Fruit fly (Drosophila melanogaster): Measurements from ENCODE around the gene CG10651.
A peak's percentile ranks its signal among the peaks of the same experiment; 100 is the strongest.

The CG10651 gene

dm6 chr2L:20134823-20135222 lies at the start of gene CG10651:
Gene CG10651, minus strand, starts transcription at chr2L:20134923.
- TF ChIP-seq CG13204 (GFP tag; optimal IDR thresholded peaks at IDR 0.05) (no peak), CG10348 (GFP tag; IDR thresholded peaks at IDR 0.05) (no peak), CG14655 (GFP tag; optimal IDR thresholded peaks at IDR 0.05) (no peak), Pif1B (GFP tag; optimal IDR thresholded peaks at IDR 0.05) (no peak), EcR (GFP tag; optimal IDR thresholded peaks at IDR 0.05) (no peak), Pif1A (GFP tag; optimal IDR thresholded peaks at IDR 0.05) (no peak), CG17806 (tag; optimal IDR thresholded peaks at IDR 0.05) (no peak)

DNA sequence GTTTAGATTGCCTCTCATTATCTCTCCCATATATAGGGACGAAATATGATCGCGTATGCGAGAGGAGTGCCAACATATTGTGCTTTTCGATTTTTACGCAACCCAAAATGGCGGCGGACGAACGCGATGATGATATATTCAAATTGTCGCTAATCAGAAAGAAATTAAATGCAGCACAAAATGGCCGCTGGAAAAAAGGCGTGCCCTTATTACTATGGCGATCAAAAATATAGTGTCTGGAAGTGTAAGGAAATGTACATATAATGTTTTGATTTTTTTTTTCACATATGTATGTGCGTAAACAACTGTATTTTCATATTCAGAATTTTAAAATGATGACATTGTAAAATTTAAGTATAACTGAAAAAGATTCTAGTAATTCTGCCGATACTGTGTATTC lies 40.3 kb upstream of the CG10651 start:
- TF ChIP-seq CG17806 (tag; optimal IDR thresholded peaks at IDR 0.05), result peak; percentile 50
- TF ChIP-seq CG8301 (tag; optimal IDR thresholded peaks at IDR 0.05), result peak; percentile 16
- TF ChIP-seq CG9948 (tag; optimal IDR thresholded peaks at IDR 0.05), result peak; percentile 22
- peak; percentile 51 for TF ChIP-seq D1 (tag; optimal IDR thresholded peaks at IDR 0.05)
- peak; percentile 35 for TF ChIP-seq CG14655 (GFP tag; optimal IDR thresholded peaks at IDR 0.05)
- peak; percentile 56 for TF ChIP-seq CG8159 (tag; optimal IDR thresholded peaks at IDR 0.05)
- peak; percentile 28 for TF ChIP-seq Pif1A (GFP tag; optimal IDR thresholded peaks at IDR 0.05)

- TF ChIP-seq CG8159 (tag; optimal IDR thresholded peaks at IDR 0.05), result no peak
- no peak for TF ChIP-seq gl (tag; optimal IDR thresholded peaks at IDR 0.05)
- no peak for TF ChIP-seq Pif1A (GFP tag; optimal IDR thresholded peaks at IDR 0.05)
- no peak for TF ChIP-seq CG32121 (GFP tag; IDR thresholded peaks at IDR 0.05)
- peak; percentile 45; the same call in 2 of the 3 replicates for TF ChIP-seq CG4496 (GFP tag; IDR thresholded peaks at IDR 0.05)
- peak; percentile 15; the same call in 1 of the 2 replicates for TF ChIP-seq Ets98B (GFP tag; IDR thresholded peaks at IDR 0.05)
- TF ChIP-seq CG10348 (GFP tag; IDR thresholded peaks at IDR 0.05), result no peak
These were observed 13.6 kb upstream of the CG10651 start for dm6 chr2L:20148368-20148767.

DNA sequence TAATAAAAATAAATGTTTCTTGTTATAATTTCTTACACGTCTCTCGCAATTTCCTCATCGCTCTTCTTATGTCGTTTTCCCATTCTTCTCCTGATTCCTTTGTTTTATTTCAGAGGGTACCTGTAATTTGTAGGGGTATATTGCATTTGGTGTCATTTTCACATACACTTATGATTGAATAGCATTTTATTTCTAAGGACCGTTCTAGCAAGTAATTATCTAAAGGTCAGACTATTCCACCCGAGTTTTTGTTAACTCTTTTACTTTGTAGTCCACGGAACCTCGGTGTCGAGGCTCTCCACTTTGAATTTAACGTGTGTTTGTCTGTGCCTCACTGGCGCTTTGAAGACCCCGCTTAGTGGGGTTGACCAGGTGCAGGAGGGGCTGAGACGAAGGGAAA lies 11.5 kb upstream of the CG10651 start:
- TF ChIP-seq rn (GFP tag; IDR thresholded peaks at IDR 0.05), result no peak
- peak; percentile 5 for TF ChIP-seq CG8301 (tag; optimal IDR thresholded peaks at IDR 0.05)
- no peak for TF ChIP-seq CG13204 (GFP tag; optimal IDR thresholded peaks at IDR 0.05)
- peak; percentile 45 for TF ChIP-seq CG9948 (tag; optimal IDR thresholded peaks at IDR 0.05)
- peak; percentile 70 for TF ChIP-seq CG15710 (tag; optimal IDR thresholded peaks at IDR 0.05)
- TF ChIP-seq fd96Ca (GFP tag; IDR thresholded peaks at IDR 0.05), result no peak
- TF ChIP-seq Snoo (tag; optimal IDR thresholded peaks at IDR 0.05), result no peak
- TF ChIP-seq Pif1B (GFP tag; optimal IDR thresholded peaks at IDR 0.05), result peak; percentile 20
- no peak for TF ChIP-seq CG12605 (GFP tag; IDR thresholded peaks at IDR 0.05)
- peak; percentile 58 for TF ChIP-seq CG34367 (tag; optimal IDR thresholded peaks at IDR 0.05)
- no peak for TF ChIP-seq CG32121 (GFP tag; IDR thresholded peaks at IDR 0.05)
- TF ChIP-seq CG14655 (GFP tag; optimal IDR thresholded peaks at IDR 0.05), result peak; percentile 27
- no peak for TF ChIP-seq Ets98B (GFP tag; IDR thresholded peaks at IDR 0.05)
- no peak for TF ChIP-seq D1 (tag; optimal IDR thresholded peaks at IDR 0.05)
- TF ChIP-seq CG4496 (GFP tag; IDR thresholded peaks at IDR 0.05), result no peak
- peak; percentile 48 for TF ChIP-seq Pif1A (GFP tag; optimal IDR thresholded peaks at IDR 0.05)
- TF ChIP-seq CG8159 (tag; optimal IDR thresholded peaks at IDR 0.05), result peak; percentile 64
- TF ChIP-seq EcR (GFP tag; optimal IDR thresholded peaks at IDR 0.05), result no peak
- peak; percentile 2 for TF ChIP-seq gl (tag; optimal IDR thresholded peaks at IDR 0.05)
- TF ChIP-seq CG10348 (GFP tag; IDR thresholded peaks at IDR 0.05), result no peak
- peak; percentile 49 for TF ChIP-seq CG17806 (tag; optimal IDR thresholded peaks at IDR 0.05)

DNA sequence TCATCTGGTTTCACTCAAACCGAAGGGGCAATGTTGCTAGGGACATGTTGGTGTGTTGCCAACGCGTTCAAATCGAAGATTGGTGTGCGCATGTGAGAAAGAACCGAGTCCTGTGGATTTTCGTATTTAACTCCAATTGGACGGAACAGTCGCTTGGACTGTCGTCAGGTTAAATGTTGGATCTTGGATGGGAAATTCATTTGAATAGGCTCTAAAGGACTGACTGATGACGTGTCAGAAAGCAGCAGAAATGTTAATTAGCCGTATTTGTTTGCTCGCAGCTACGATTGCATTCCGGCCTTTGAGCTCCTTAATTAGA lies 13.5 kb downstream of the CG10651 start:
- no peak for TF ChIP-seq CG10348 (GFP tag; IDR thresholded peaks at IDR 0.05)
- TF ChIP-seq CG8301 (tag; optimal IDR thresholded peaks at IDR 0.05), result no peak
- TF ChIP-seq CG4496 (GFP tag; IDR thresholded peaks at IDR 0.05), result no peak
- no peak for TF ChIP-seq gl (tag; optimal IDR thresholded peaks at IDR 0.05)
- no peak for TF ChIP-seq CG13204 (GFP tag; optimal IDR thresholded peaks at IDR 0.05)
- TF ChIP-seq CG15710 (tag; optimal IDR thresholded peaks at IDR 0.05), result no peak
- TF ChIP-seq rn (GFP tag; IDR thresholded peaks at IDR 0.05), result no peak

DNA sequence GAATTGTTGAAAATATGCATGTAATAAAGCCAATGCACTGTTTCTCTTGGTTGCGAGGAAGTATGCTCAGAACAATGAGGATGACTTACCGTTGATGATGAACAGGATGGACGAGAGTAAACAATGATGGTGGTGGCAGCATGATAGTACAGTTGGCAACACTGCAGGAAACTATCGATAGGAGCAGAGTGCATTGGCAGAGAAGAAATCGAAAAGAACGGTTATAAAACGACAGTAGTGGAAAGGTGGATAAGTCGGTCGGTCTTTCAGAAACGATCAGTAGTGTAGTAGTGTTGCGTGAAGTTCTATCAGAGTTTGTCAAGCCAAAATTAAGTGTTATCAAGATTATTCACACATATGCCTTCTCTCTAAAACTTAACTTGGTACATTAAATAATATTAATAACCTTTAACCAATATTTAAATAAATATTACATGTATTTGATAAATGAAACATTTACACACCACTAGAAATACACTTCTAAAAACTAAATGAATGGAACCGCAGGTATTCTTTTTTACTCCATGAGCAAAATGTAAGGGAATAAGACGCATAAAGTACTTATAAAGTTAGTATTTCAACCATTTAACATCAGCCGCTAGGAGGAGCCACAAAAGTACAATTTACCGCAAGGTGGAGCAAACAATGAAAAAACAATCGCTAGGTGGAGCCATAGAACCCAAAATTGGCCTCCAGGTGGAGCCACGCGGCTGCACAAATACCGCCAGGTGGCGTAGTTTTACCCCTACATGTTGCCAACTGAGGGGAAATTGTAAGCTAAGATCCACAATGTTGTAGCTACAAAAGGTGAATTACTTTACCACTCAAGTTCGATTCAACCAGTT lies 14.1 kb downstream of the CG10651 start:
- TF ChIP-seq CG15710 (tag; optimal IDR thresholded peaks at IDR 0.05) (peak; percentile 68), fd96Ca (GFP tag; IDR thresholded peaks at IDR 0.05) (peak; percentile 51; the same call in 2 of the 3 replicates), CG9948 (tag; optimal IDR thresholded peaks at IDR 0.05) (peak; percentile 57), Snoo (tag; optimal IDR thresholded peaks at IDR 0.05) (peak; percentile 32), CG10348 (GFP tag; IDR thresholded peaks at IDR 0.05) (no peak), D1 (tag; optimal IDR thresholded peaks at IDR 0.05) (no peak), CG8301 (tag; optimal IDR thresholded peaks at IDR 0.05) (peak; percentile 70), CG12605 (GFP tag; IDR thresholded peaks at IDR 0.05) (peak; percentile 38), CG32121 (GFP tag; IDR thresholded peaks at IDR 0.05) (peak; percentile 50; the same call in 1 of the 2 replicates), gl (tag; optimal IDR thresholded peaks at IDR 0.05) (peak; percentile 9), CG13204 (GFP tag; optimal IDR thresholded peaks at IDR 0.05) (no peak), CG34367 (tag; optimal IDR thresholded peaks at IDR 0.05) (peak; percentile 48), CG4496 (GFP tag; IDR thresholded peaks at IDR 0.05) (no peak; the same call in 1 of the 3 replicates), EcR (GFP tag; optimal IDR thresholded peaks at IDR 0.05) (no peak), Ets98B (GFP tag; IDR thresholded peaks at IDR 0.05) (no peak; the same call in 1 of the 2 replicates), Pif1A (GFP tag; optimal IDR thresholded peaks at IDR 0.05) (no peak), CG8159 (tag; optimal IDR thresholded peaks at IDR 0.05) (peak; percentile 66), CG14655 (GFP tag; optimal IDR thresholded peaks at IDR 0.05) (peak; percentile 74), Pif1B (GFP tag; optimal IDR thresholded peaks at IDR 0.05) (peak; percentile 55), CG17806 (tag; optimal IDR thresholded peaks at IDR 0.05) (peak; percentile 44), rn (GFP tag; IDR thresholded peaks at IDR 0.05) (peak; percentile 61)

Measured in whole organism, pupa.